Fruit fly (Drosophila melanogaster): ENCODE measurements around the gene MED1.
A peak's percentile ranks its signal among the peaks of the same experiment; 100 is the strongest.

The MED1 gene

dm6 chr3L:21652768-21653167 is 18.5 kb upstream of the MED1 start (continued):
- peak; percentile 53 for TF ChIP-seq CG30431 (GFP tag; optimal IDR thresholded peaks at IDR 0.05)
- TF ChIP-seq CG6175 (GFP tag; IDR thresholded peaks at IDR 0.05), result peak; percentile 46; the same call in 1 of the 3 replicates
- TF ChIP-seq CG31388 (GFP tag; optimal IDR thresholded peaks at IDR 0.05), result peak; percentile 31
- peak; percentile 76 for TF ChIP-seq CG32772 (GFP tag; IDR thresholded peaks at IDR 0.05)
- TF ChIP-seq CG3281 (GFP tag; optimal IDR thresholded peaks at IDR 0.05), result no peak
- TF ChIP-seq CG16813 (GFP tag; IDR thresholded peaks at IDR 0.05; ENCODE audit: partially characterized antibody), result peak; percentile 37; the same call in 1 of the 3 replicates
- TF ChIP-seq insv (GFP tag; optimal IDR thresholded peaks at IDR 0.05), result peak in 1 of 2 experiments; percentile 84
- peak; percentile 78 for TF ChIP-seq CG11085 (GFP tag; IDR thresholded peaks at IDR 0.05)
- TF ChIP-seq CG17829 (tag; optimal IDR thresholded peaks at IDR 0.05), result peak; percentile 83
- peak; percentile 69 for TF ChIP-seq CG10366 (GFP tag; IDR thresholded peaks at IDR 0.05)
- TF ChIP-seq CG13775 (GFP tag; optimal IDR thresholded peaks at IDR 0.05), result peak; percentile 25
- TF ChIP-seq seq (GFP tag; IDR thresholded peaks at IDR 0.05), result 0 out of 2 replicates have a peak, but pooled peaks have one; percentile 19
- peak; percentile 80 for TF ChIP-seq CG8944 (GFP tag; optimal IDR thresholded peaks at IDR 0.05)
- peak; percentile 81 for TF ChIP-seq zen (tag; optimal IDR thresholded peaks at IDR 0.05)
- peak; percentile 88 for TF ChIP-seq Rfx (GFP tag; IDR thresholded peaks at IDR 0.05)
- no peak for TF ChIP-seq YL-1 (GFP tag; optimal IDR thresholded peaks at IDR 0.05)
- no peak for TF ChIP-seq ac (GFP tag; optimal IDR thresholded peaks at IDR 0.05)
- peak; percentile 61 for TF ChIP-seq pita (GFP tag; optimal IDR thresholded peaks at IDR 0.05)
- TF ChIP-seq vvl (GFP tag; IDR thresholded peaks at IDR 0.05), result peak; percentile 74
- TF ChIP-seq MESR4 (GFP tag; optimal IDR thresholded peaks at IDR 0.05), result no peak
- TF ChIP-seq CG17186 (GFP tag; optimal IDR thresholded peaks at IDR 0.05), result no peak
- peak; percentile 65 for TF ChIP-seq phol (tag; optimal IDR thresholded peaks at IDR 0.05)
- TF ChIP-seq cato (GFP tag; optimal IDR thresholded peaks at IDR 0.05; ENCODE audit: borderline replicate concordance), result peak; percentile 57
- peak; percentile 66 for TF ChIP-seq CG12659 (GFP tag; optimal IDR thresholded peaks at IDR 0.05)
- no peak for TF ChIP-seq sd (tag; optimal IDR thresholded peaks at IDR 0.05)
- TF ChIP-seq CG2678 (tag; optimal IDR thresholded peaks at IDR 0.05), result peak; percentile 56
- TF ChIP-seq NFAT (GFP tag; IDR thresholded peaks at IDR 0.05), result peak; percentile 88
- no peak for TF ChIP-seq so (GFP tag; IDR thresholded peaks at IDR 0.05)
- TF ChIP-seq fu2 (GFP tag; optimal IDR thresholded peaks at IDR 0.05), result peak; percentile 34
- peak; percentile 75 for TF ChIP-seq NfI (GFP tag; optimal IDR thresholded peaks at IDR 0.05)
- TF ChIP-seq CG14441 (GFP tag; IDR thresholded peaks at IDR 0.05), result peak; percentile 62
- TF ChIP-seq CG17612 (GFP tag; IDR thresholded peaks at IDR 0.05), result no peak
- TF ChIP-seq pzg (GFP tag; optimal IDR thresholded peaks at IDR 0.05), result peak; percentile 5
- peak; percentile 83 for TF ChIP-seq CG9817 (tag; optimal IDR thresholded peaks at IDR 0.05)
- peak; percentile 65 for TF ChIP-seq CG8290 (GFP tag; optimal IDR thresholded peaks at IDR 0.05)
- TF ChIP-seq CG8290 (tag; optimal IDR thresholded peaks at IDR 0.05), result peak; percentile 12 to 84
- TF ChIP-seq CHES-1-like (GFP tag; optimal IDR thresholded peaks at IDR 0.05), result peak; percentile 43
- no peak for TF ChIP-seq Doc3 (GFP tag; IDR thresholded peaks at IDR 0.05; ENCODE audit: partially characterized antibody)
- TF ChIP-seq lbe (GFP tag; optimal IDR thresholded peaks at IDR 0.05), result no peak
- TF ChIP-seq ci (GFP tag; IDR thresholded peaks at IDR 0.05), result peak; percentile 79
- no peak for TF ChIP-seq Xrp1 (GFP tag; IDR thresholded peaks at IDR 0.05)
- peak; percentile 83 for TF ChIP-seq tin (GFP tag; optimal IDR thresholded peaks at IDR 0.05)
- TF ChIP-seq CG10979 (tag; optimal IDR thresholded peaks at IDR 0.05), result peak; percentile 100
- TF ChIP-seq CG7556 (GFP tag; optimal IDR thresholded peaks at IDR 0.05), result peak; percentile 19
- no peak for TF ChIP-seq Dll (GFP tag; IDR thresholded peaks at IDR 0.05; ENCODE audit: partially characterized antibody)
- TF ChIP-seq CG13424 (tag; optimal IDR thresholded peaks at IDR 0.05), result peak; percentile 68
- TF ChIP-seq Atf3 (GFP tag; optimal IDR thresholded peaks at IDR 0.05), result peak; percentile 74
- peak; percentile 46; the same call in 1 of the 2 replicates for TF ChIP-seq E2f2 (GFP tag; IDR thresholded peaks at IDR 0.05)
- TF ChIP-seq CG1647 (GFP tag; optimal IDR thresholded peaks at IDR 0.05), result peak; percentile 54
- TF ChIP-seq CG3726 (GFP tag; IDR thresholded peaks at IDR 0.05), result no peak
- TF ChIP-seq Dbx (GFP tag; IDR thresholded peaks at IDR 0.05), result peak; percentile 81
